Fruit fly (Drosophila melanogaster) whole organism, embryonic: ENCODE results near the gene Cyp4ac1.

Experiments
- Asciz ChIP-seq: fragments of 200-800 bp; sonication (Bioruptor generic); optimal IDR thresholded peaks from 2 replicates; lab custom pipeline; 2017; ENCODE audit warnings: missing biosample characterization, mild to moderate bottlenecking, missing genetic modification characterization, missing genetic modification reagents
- BtbVII ChIP-seq: fragments of 200-800 bp; sonication (Bioruptor generic); optimal IDR thresholded peaks from 3 replicates; lab custom pipeline; 2017; ENCODE audit warnings: missing biosample characterization, mild to moderate bottlenecking, missing genetic modification characterization
- CG10979 ChIP-seq: fragments of 200-800 bp; sonication (Bioruptor generic); optimal IDR thresholded peaks from 2 replicates; lab custom pipeline; 2018; ENCODE audit warnings: missing biosample characterization, mild to moderate bottlenecking, missing genetic modification characterization, moderate library complexity
- CG11093 ChIP-seq: fragments of 200-800 bp; sonication (Bioruptor generic); IDR thresholded peaks from 3 replicates; pipeline ENCODE4 v1.3.6; 2022; ENCODE audit warnings: missing biosample characterization, missing genetic modification characterization
- CG12219 ChIP-seq: fragments of 200-800 bp; sonication (Bioruptor generic); optimal IDR thresholded peaks from 3 replicates; lab custom pipeline; 2018; ENCODE audit warnings: missing biosample characterization, mild to moderate bottlenecking, missing genetic modification characterization
- CG12299 ChIP-seq: fragments of 200-800 bp; sonication (Bioruptor generic); optimal IDR thresholded peaks from 2 replicates; lab custom pipeline; 2018; ENCODE audit warnings: missing biosample characterization, mild to moderate bottlenecking, missing genetic modification characterization
- CG17612 ChIP-seq: fragments of 200-800 bp; sonication (Bioruptor generic); IDR thresholded peaks from 2 replicates; pipeline ENCODE4 v1.3.6; 2022; ENCODE audit warnings: missing biosample characterization, missing genetic modification characterization
- CG18011 ChIP-seq: fragments of 200-800 bp; sonication (Bioruptor generic); optimal IDR thresholded peaks from 2 replicates; lab custom pipeline; 2017; ENCODE audit warnings: missing biosample characterization, missing genetic modification characterization, mild to moderate bottlenecking, moderate library complexity, missing genotype
- CG18262 ChIP-seq: fragments of 200-800 bp; optimal IDR thresholded peaks from 3 replicates; lab custom pipeline; 2019; ENCODE audit warnings: missing biosample characterization, mild to moderate bottlenecking, missing genetic modification characterization, moderate library complexity
- CG1832 ChIP-seq: fragments of 200-800 bp; sonication (Bioruptor generic); optimal IDR thresholded peaks from 2 replicates; lab custom pipeline; 2017; ENCODE audit warnings: missing biosample characterization, mild to moderate bottlenecking, missing genetic modification characterization, inconsistent platforms
- CG2678 ChIP-seq: fragments of 200-800 bp; sonication (Bioruptor generic); optimal IDR thresholded peaks from 3 replicates; lab custom pipeline; 2019; ENCODE audit warnings: missing biosample characterization, mild to moderate bottlenecking, missing genetic modification characterization, moderate library complexity
- CG4404 ChIP-seq: fragments of 200-800 bp; sonication (Bioruptor generic); IDR thresholded peaks from 2 replicates; pipeline ENCODE4 v1.3.6; 2022; ENCODE audit warnings: missing biosample characterization, missing genetic modification characterization
- CG4730 ChIP-seq: fragments of 200-800 bp; sonication (Bioruptor generic); IDR thresholded peaks from 2 replicates; pipeline ENCODE4 v1.3.6; 2022; ENCODE audit warnings: missing biosample characterization, missing genetic modification characterization
- CG4820 ChIP-seq: fragments of 200-800 bp; sonication (Bioruptor generic); optimal IDR thresholded peaks from 3 replicates; lab custom pipeline; 2016; ENCODE audit warnings: missing biosample characterization, missing genetic modification characterization
- CG7372 ChIP-seq: fragments of 200-800 bp; sonication (Bioruptor generic); IDR thresholded peaks from 2 replicates; pipeline ENCODE4 v1.3.6; 2022; ENCODE audit warnings: missing biosample characterization, missing genetic modification characterization
- CG7786 ChIP-seq: fragments of 200-800 bp; sonication (Bioruptor generic); optimal IDR thresholded peaks from 2 replicates; lab custom pipeline; 2016; ENCODE audit warnings: missing biosample characterization, missing genetic modification characterization
- CG8944 ChIP-seq: fragments of 200-800 bp; sonication (Bioruptor generic); optimal IDR thresholded peaks from 3 replicates; lab custom pipeline; 2016; ENCODE audit warnings: missing biosample characterization, missing genetic modification characterization
- CG9727 ChIP-seq: fragments of 200-800 bp; sonication (Bioruptor generic); optimal IDR thresholded peaks from 3 replicates; lab custom pipeline; 2017; ENCODE audit warnings: missing biosample characterization, mild to moderate bottlenecking, missing genetic modification characterization
- CG9817 ChIP-seq: fragments of 200-800 bp; sonication (Bioruptor generic); optimal IDR thresholded peaks from 2 replicates; lab custom pipeline; 2018; ENCODE audit warnings: missing biosample characterization, mild to moderate bottlenecking, missing genetic modification characterization, moderate library complexity
- Deaf1 ChIP-seq: fragments of 200-800 bp; optimal IDR thresholded peaks from 3 replicates; lab custom pipeline; 2019; ENCODE audit warnings: missing biosample characterization, mild to moderate bottlenecking, missing genetic modification characterization, moderate library complexity
- Dip3 ChIP-seq: fragments of 200-800 bp; sonication (Bioruptor generic); optimal IDR thresholded peaks from 3 replicates; lab custom pipeline; 2016; ENCODE audit warnings: missing biosample characterization, missing genetic modification characterization
- GATAe ChIP-seq: fragments of 200-800 bp; sonication (Bioruptor generic); conservative IDR thresholded peaks from 2 replicates; pipeline ENCODE4 v1.3.6; 2022; ENCODE audit warnings: missing biosample characterization, missing genetic modification characterization
- Jarid2 ChIP-seq: fragments of 200-800 bp; sonication (Bioruptor generic); optimal IDR thresholded peaks from 3 replicates; lab custom pipeline; 2017; ENCODE audit warnings: mild to moderate bottlenecking, missing biosample characterization, missing genetic modification reagents, missing genetic modification characterization
- Lpt ChIP-seq: fragments of >200 bp; optimal IDR thresholded peaks from 2 replicates; lab custom pipeline; 2018; ENCODE audit warnings: missing biosample characterization, missing genetic modification characterization
- MESR4 ChIP-seq: fragments of 200-800 bp; sonication (Bioruptor generic); optimal IDR thresholded peaks from 2 replicates; lab custom pipeline; 2018; ENCODE audit warnings: missing biosample characterization, mild to moderate bottlenecking, missing genetic modification characterization, moderate library complexity
- NC2β ChIP-seq: fragments of 200-800 bp; sonication (Bioruptor generic); optimal IDR thresholded peaks from 2 replicates; lab custom pipeline; 2016; ENCODE audit warnings: missing biosample characterization, missing genetic modification characterization
- NFAT ChIP-seq: fragments of 200-800 bp; sonication (Bioruptor generic); IDR thresholded peaks from 2 replicates; pipeline ENCODE4 v1.3.6; 2022; ENCODE audit warnings: missing biosample characterization, missing genetic modification characterization
- NfI ChIP-seq: fragments of 200-800 bp; sonication (Bioruptor generic); optimal IDR thresholded peaks from 3 replicates; lab custom pipeline; 2018; ENCODE audit warnings: missing biosample characterization, mild to moderate bottlenecking, missing genetic modification characterization, moderate library complexity
- Oli ChIP-seq: fragments of 200-800 bp; sonication (Bioruptor generic); optimal IDR thresholded peaks from 2 replicates; lab custom pipeline; 2018; ENCODE audit warnings: missing biosample characterization, mild to moderate bottlenecking, missing genetic modification characterization, moderate library complexity
- ab ChIP-seq: fragments of 200-800 bp; sonication (Bioruptor generic); optimal IDR thresholded peaks from 2 replicates; lab custom pipeline; 2016; ENCODE audit warnings: missing biosample characterization, missing genetic modification characterization
- ase ChIP-seq: fragments of 200-800 bp; sonication (Bioruptor generic); IDR thresholded peaks from 3 replicates; pipeline ENCODE4 v1.3.6; 2022; ENCODE audit warnings: missing biosample characterization, missing genetic modification characterization
- br ChIP-seq: fragments of >200 bp; optimal IDR thresholded peaks from 2 replicates; lab custom pipeline; 2017
- caup ChIP-seq: fragments of 200-800 bp; sonication (Bioruptor generic); optimal IDR thresholded peaks from 3 replicates; lab custom pipeline; 2017; ENCODE audit warnings: missing biosample characterization, mild to moderate bottlenecking, missing genetic modification characterization, moderate library complexity; ENCODE audit not compliant: severe bottlenecking
- chif ChIP-seq, 2 experiments: fragments of 200-800 bp; sonication (Bioruptor generic); optimal IDR thresholded peaks; 3 replicates each; lab custom pipeline; 2016; ENCODE audit warnings: missing biosample characterization in 2 of 2, missing genetic modification characterization in 2 of 2
- crp ChIP-seq, 2 experiments: fragments of 200-800 bp; sonication (Bioruptor generic); optimal IDR thresholded peaks; 2 replicates in 1 of 2; 3 replicates in 1 of 2; lab custom pipeline; 2017; ENCODE audit warnings: missing biosample characterization in 2 of 2, missing genetic modification characterization in 2 of 2, mild to moderate bottlenecking in 1 of 2, moderate library complexity in 1 of 2
- danr ChIP-seq: fragments of 200-800 bp; sonication (Bioruptor generic); IDR thresholded peaks from 2 replicates; pipeline ENCODE4 v1.3.6; 2022; ENCODE audit warnings: missing biosample characterization, missing genetic modification characterization
- eyg ChIP-seq: fragments of 200-800 bp; sonication (Bioruptor generic); optimal IDR thresholded peaks from 3 replicates; lab custom pipeline; 2016; ENCODE audit warnings: missing biosample characterization, missing genetic modification characterization
- fd96Cb ChIP-seq: fragments of 200-800 bp; sonication (Bioruptor generic); optimal IDR thresholded peaks from 2 replicates; lab custom pipeline; 2018; ENCODE audit warnings: missing biosample characterization, mild to moderate bottlenecking, missing genetic modification characterization, moderate library complexity
- gem ChIP-seq: fragments of 200-800 bp; sonication (Bioruptor generic); optimal IDR thresholded peaks from 2 replicates; lab custom pipeline; 2019; ENCODE audit warnings: missing biosample characterization, mild to moderate bottlenecking, missing genetic modification characterization, moderate library complexity
- h ChIP-seq: fragments of >200 bp; optimal IDR thresholded peaks from 2 replicates; lab custom pipeline; 2017
- inv ChIP-seq: fragments of 200-800 bp; sonication (Bioruptor generic); IDR thresholded peaks from 2 replicates; pipeline ENCODE4 v1.3.6; 2022; ENCODE audit warnings: missing biosample characterization, missing genetic modification characterization; ENCODE audit not compliant: partially characterized antibody
- ken ChIP-seq: fragments of 200-800 bp; sonication (Bioruptor generic); IDR thresholded peaks from 3 replicates; pipeline ENCODE4 v1.3.6; 2022; ENCODE audit warnings: missing biosample characterization, missing genetic modification characterization
- nom ChIP-seq: fragments of 200-800 bp; sonication (Bioruptor generic); optimal IDR thresholded peaks from 2 replicates; lab custom pipeline; 2017; ENCODE audit warnings: missing biosample characterization, missing genetic modification characterization, mild to moderate bottlenecking, moderate library complexity, missing genetic modification reagents
- pfk ChIP-seq: fragments of 200-800 bp; sonication (Bioruptor generic); optimal IDR thresholded peaks from 2 replicates; lab custom pipeline; 2018; ENCODE audit warnings: missing biosample characterization, mild to moderate bottlenecking, missing genetic modification characterization, moderate library complexity
- phol ChIP-seq: fragments of 200-800 bp; sonication (Bioruptor generic); optimal IDR thresholded peaks from 3 replicates; lab custom pipeline; 2018; ENCODE audit warnings: missing biosample characterization, mild to moderate bottlenecking, missing genetic modification characterization, moderate library complexity
- psq ChIP-seq: fragments of 200-800 bp; sonication (Bioruptor generic); optimal IDR thresholded peaks from 2 replicates; lab custom pipeline; 2017; ENCODE audit warnings: missing biosample characterization, missing genetic modification characterization
- tgo ChIP-seq: fragments of 200-800 bp; sonication (Bioruptor generic); IDR thresholded peaks from 3 replicates; pipeline ENCODE4 v1.3.6; 2022; ENCODE audit warnings: missing biosample characterization, missing genetic modification characterization
- ttk ChIP-seq: fragments of 200-800 bp; sonication (Bioruptor generic); IDR thresholded peaks from 2 replicates; pipeline ENCODE4 v2.1.2; 2022; ENCODE audit warnings: missing biosample characterization, missing genetic modification characterization
- unc-4 ChIP-seq: fragments of 200-800 bp; sonication (Bioruptor generic); IDR thresholded peaks from 2 replicates; pipeline ENCODE4 v1.3.6; 2022; ENCODE audit warnings: missing biosample characterization, missing genetic modification characterization; ENCODE audit not compliant: partially characterized antibody
- zfh1 ChIP-seq: fragments of 200-800 bp; sonication (Bioruptor generic); IDR thresholded peaks from 3 replicates; pipeline ENCODE4 v1.3.6; 2022; ENCODE audit warnings: missing biosample characterization, missing genetic modification characterization

The Cyp4ac1 gene

DNA sequence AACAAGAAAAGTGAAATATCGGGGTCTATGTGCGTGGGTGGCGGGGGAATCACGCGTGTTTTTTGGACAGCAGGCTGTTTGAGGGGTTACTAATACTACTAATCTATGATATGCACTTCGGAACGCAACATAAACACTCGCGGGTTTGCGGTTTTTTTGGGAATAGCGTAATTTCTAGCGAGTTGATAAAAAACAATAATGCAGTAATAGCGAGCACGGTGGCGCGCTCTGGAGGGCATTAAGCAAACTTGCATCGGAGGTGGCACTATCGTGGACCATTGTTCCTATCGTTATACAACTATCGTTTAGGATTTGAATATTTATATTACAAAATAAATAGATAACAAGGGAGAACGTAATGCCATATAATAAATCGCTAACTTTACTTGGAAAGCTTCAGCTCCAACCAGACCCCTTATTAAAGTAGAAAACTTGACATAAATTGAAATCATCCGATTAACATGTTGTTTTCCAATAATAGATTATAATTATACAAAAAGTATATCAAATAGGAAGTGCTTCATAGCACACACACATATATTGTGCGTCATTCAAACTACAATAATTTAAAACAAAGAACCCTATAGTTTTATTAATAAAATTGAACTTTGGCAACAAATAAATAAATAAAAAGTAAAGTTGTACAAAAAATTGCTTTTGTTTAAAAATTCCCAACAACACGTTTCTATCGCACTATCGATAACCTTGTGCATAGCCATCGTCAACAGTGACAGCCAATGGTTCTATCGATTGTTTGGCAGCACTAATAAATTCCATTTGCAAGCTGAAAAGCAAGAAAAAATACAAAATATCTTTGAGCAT, 14.7 kb downstream of the Cyp4ac1 start, which contains the start of the genes Nin and Bub1 (continued):
- TF ChIP-seq chif (GFP tag; optimal IDR thresholded peaks at IDR 0.05; lab: Kevin White, UChicago) (no peak), gem (tag; lab: Kevin White, UChicago) (no peak), crp (GFP tag; optimal IDR thresholded peaks at IDR 0.05; lab: Kevin White, UChicago) (no peak), phol (tag; lab: Kevin White, UChicago) (peak; percentile 37), MESR4 (GFP tag; lab: Kevin White, UChicago) (peak; percentile 89), nom (GFP tag; lab: Kevin White, UChicago) (peak; percentile 33), CG18011 (GFP tag; lab: Kevin White, UChicago) (no peak), ab (GFP tag; lab: Kevin White, UChicago) (no peak), CG8944 (GFP tag; lab: Kevin White, UChicago) (no peak), Dip3 (GFP tag; lab: Kevin White, UChicago) (peak; percentile 19), unc-4 (GFP tag; lab: Robert Waterston, UW) (peak; percentile 74), tgo (GFP tag; lab: Robert Waterston, UW) (no peak), fd96Cb (tag; lab: Kevin White, UChicago) (no peak), CG11093 (GFP tag; lab: Robert Waterston, UW) (no peak), CG9727 (GFP tag; lab: Kevin White, UChicago) (peak; percentile 50), CG10979 (no peak), CG17612 (GFP tag; lab: Robert Waterston, UW) (no peak), NC2β (GFP tag; lab: Kevin White, UChicago) (no peak), NFAT (GFP tag; lab: Robert Waterston, UW) (no peak; the same call in 1 of the 2 replicates), CG1832 (GFP tag; lab: Kevin White, UChicago) (no peak), CG12219 (GFP tag; lab: Kevin White, UChicago) (no peak), Deaf1 (tag; lab: Kevin White, UChicago) (no peak), CG7786 (GFP tag; lab: Kevin White, UChicago) (no peak), CG9817 (no peak), ase (GFP tag; lab: Robert Waterston, UW) (0 out of 3 replicates have a peak, but pooled peaks have one; percentile 35), CG4404 (GFP tag; lab: Robert Waterston, UW) (no peak), NfI (GFP tag; lab: Kevin White, UChicago) (peak; percentile 8), danr (GFP tag; lab: Robert Waterston, UW) (no peak), inv (GFP tag; lab: Robert Waterston, UW) (peak; percentile 87), GATAe (GFP tag; lab: Robert Waterston, UW) (no peak), Jarid2 (GFP tag; lab: Kevin White, UChicago) (no peak), eyg (GFP tag; lab: Kevin White, UChicago) (no peak), ken (no peak), caup (GFP tag; lab: Kevin White, UChicago) (no peak), Lpt (no peak), zfh1 (GFP tag; lab: Robert Waterston, UW) (0 out of 3 replicates have a peak, but pooled peaks have one; percentile 42), ttk (GFP tag; lab: Robert Waterston, UW) (0 out of 2 replicates have a peak, but pooled peaks have one; percentile 21), h (lab: Kevin White, UChicago) (no peak), Asciz (GFP tag; lab: Kevin White, UChicago) (no peak), CG4820 (GFP tag; lab: Kevin White, UChicago) (no peak), pfk (no peak), CG2678 (tag; lab: Kevin White, UChicago) (no peak), BtbVII (GFP tag; lab: Kevin White, UChicago) (no peak), Oli (tag; lab: Kevin White, UChicago) (peak; percentile 27), psq (GFP tag; lab: Kevin White, UChicago) (no peak), CG18262 (tag; lab: Kevin White, UChicago) (peak; percentile 30), CG12299 (tag; lab: Kevin White, UChicago) (no peak), CG7372 (GFP tag; lab: Robert Waterston, UW) (peak; percentile 38), br (lab: Kevin White, UChicago) (no peak), CG4730 (no peak)
